Fruit fly (Drosophila melanogaster) S2 (cell line): ENCODE results near the gene LSm3.

Experiments used
- CG8478 ChIP-seq: fragments of >200 bp; optimal IDR thresholded peaks from 2 replicates; lab custom pipeline; 2018
- CTCF ChIP-seq, 2 experiments: fragments of >200 bp; optimal IDR thresholded peaks; 2 replicates each; lab custom pipeline; 2018

DNA sequence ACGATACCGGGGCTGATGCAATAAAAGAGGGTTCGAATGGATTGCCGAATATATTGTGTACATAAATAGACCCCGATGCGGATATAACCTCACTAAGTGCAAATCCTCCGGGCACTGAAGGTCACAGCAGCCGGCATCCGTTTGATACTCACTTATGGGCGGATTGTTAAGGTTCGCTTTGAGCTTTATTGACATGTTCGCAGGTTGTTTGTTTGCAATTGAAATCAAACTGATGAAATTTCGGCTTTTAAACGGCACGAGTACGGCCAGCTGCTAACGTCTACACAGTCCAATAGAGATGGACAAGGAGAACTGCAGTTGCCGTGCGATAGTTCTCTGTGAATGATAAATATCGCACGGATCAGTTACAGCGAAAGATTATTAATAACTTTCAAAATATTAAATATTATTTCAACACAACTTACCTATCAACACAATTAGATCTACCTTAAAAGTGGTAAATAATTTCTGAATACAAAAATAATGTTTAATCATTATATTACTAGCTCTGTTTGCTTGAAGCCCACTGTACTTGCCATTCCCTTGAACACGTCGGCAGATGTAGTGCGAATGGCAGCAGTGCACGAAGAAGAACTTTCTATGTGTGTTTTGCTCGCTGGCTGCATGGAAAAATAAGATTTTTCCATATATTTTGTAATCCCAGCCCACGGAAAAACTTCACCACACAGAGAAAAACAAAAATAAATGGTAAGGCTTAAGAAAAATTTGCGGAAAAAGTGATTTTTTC is 37.8 kb upstream of the LSm3 start, which contains the start of the genes GluProRS and AP-1sigma:
- TF ChIP-seq CTCF (optimal IDR thresholded peaks at IDR 0.05; lab: Kevin White, UChicago) (no peak), CG8478 (lab: Kevin White, UChicago) (no peak)
